Fruit fly (Drosophila melanogaster) whole organism, embryonic: ENCODE results near the gene CG4461.

Source experiments
- Bteb2 ChIP-seq: fragments of 200-800 bp; sonication (Bioruptor generic); optimal IDR thresholded peaks from 2 replicates; lab custom pipeline; 2016; ENCODE audit warnings: missing biosample characterization, missing genetic modification characterization
- CG10147 ChIP-seq: fragments of 200-800 bp; sonication (Bioruptor generic); optimal IDR thresholded peaks from 2 replicates; lab custom pipeline; 2019; ENCODE audit warnings: missing biosample characterization, mild to moderate bottlenecking, missing genetic modification characterization, moderate library complexity
- CG11093 ChIP-seq: fragments of 200-800 bp; sonication (Bioruptor generic); IDR thresholded peaks from 3 replicates; pipeline ENCODE4 v1.3.6; 2022; ENCODE audit warnings: missing biosample characterization, missing genetic modification characterization
- CG11456 ChIP-seq: fragments of 200-800 bp; sonication (Bioruptor generic); IDR thresholded peaks from 3 replicates; pipeline ENCODE4 v1.3.6; 2022; ENCODE audit warnings: missing biosample characterization, missing genetic modification characterization
- CG13287 ChIP-seq: fragments of 200-800 bp; sonication (Bioruptor generic); IDR thresholded peaks from 2 replicates; pipeline ENCODE4 v1.3.6; 2022; ENCODE audit warnings: missing biosample characterization, missing genetic modification characterization; ENCODE audit not compliant: partially characterized antibody
- CG13424 ChIP-seq: fragments of 200-800 bp; sonication (Bioruptor generic); optimal IDR thresholded peaks from 2 replicates; lab custom pipeline; 2019; ENCODE audit warnings: missing biosample characterization, mild to moderate bottlenecking, missing genetic modification characterization, moderate library complexity
- CG14050 ChIP-seq: fragments of 200-800 bp; sonication (Bioruptor generic); IDR thresholded peaks from 3 replicates; pipeline ENCODE4 v1.3.6; 2022; ENCODE audit warnings: missing biosample characterization, missing genetic modification characterization
- CG15514 ChIP-seq: fragments of 200-800 bp; sonication (Bioruptor generic); optimal IDR thresholded peaks from 3 replicates; lab custom pipeline; 2017; ENCODE audit warnings: missing biosample characterization, missing genetic modification characterization, mild to moderate bottlenecking, moderate library complexity, missing genetic modification reagents
- CG16863 ChIP-seq: fragments of 200-800 bp; sonication (Bioruptor generic); optimal IDR thresholded peaks from 3 replicates; lab custom pipeline; 2016; ENCODE audit warnings: missing biosample characterization, missing genetic modification characterization
- CG17829 ChIP-seq: fragments of 200-800 bp; optimal IDR thresholded peaks from 2 replicates; lab custom pipeline; 2019; ENCODE audit warnings: missing biosample characterization, mild to moderate bottlenecking, missing genetic modification characterization, moderate library complexity
- CG17912 ChIP-seq: fragments of 200-800 bp; sonication (Bioruptor generic); optimal IDR thresholded peaks from 2 replicates; lab custom pipeline; 2018; ENCODE audit warnings: missing biosample characterization, mild to moderate bottlenecking, missing genetic modification characterization
- CG1832 ChIP-seq: fragments of 200-800 bp; sonication (Bioruptor generic); optimal IDR thresholded peaks from 2 replicates; lab custom pipeline; 2017; ENCODE audit warnings: missing biosample characterization, mild to moderate bottlenecking, missing genetic modification characterization, inconsistent platforms
- CG2712 ChIP-seq: fragments of 200-800 bp; optimal IDR thresholded peaks from 3 replicates; lab custom pipeline; 2019; ENCODE audit warnings: missing biosample characterization, mild to moderate bottlenecking, missing genetic modification characterization, moderate library complexity
- CG3163 ChIP-seq: fragments of 200-800 bp; sonication (Bioruptor generic); optimal IDR thresholded peaks from 3 replicates; lab custom pipeline; 2016; ENCODE audit warnings: missing biosample characterization, missing genetic modification characterization
- CG33213 ChIP-seq: fragments of 200-800 bp; sonication (Bioruptor generic); optimal IDR thresholded peaks from 3 replicates; lab custom pipeline; 2016; ENCODE audit warnings: missing biosample characterization, missing genetic modification characterization
- CG3838 ChIP-seq: fragments of 200-800 bp; sonication (Bioruptor generic); optimal IDR thresholded peaks from 3 replicates; lab custom pipeline; 2016; ENCODE audit warnings: missing biosample characterization, missing genetic modification characterization
- CG3847 ChIP-seq: fragments of 200-800 bp; sonication (Bioruptor generic); IDR thresholded peaks from 2 replicates; pipeline ENCODE4 v1.3.6; 2022; ENCODE audit warnings: missing biosample characterization, missing genetic modification characterization
- CG4360 ChIP-seq: fragments of 200-800 bp; sonication (Bioruptor generic); IDR thresholded peaks from 2 replicates; pipeline ENCODE4 v1.3.6; 2022; ENCODE audit warnings: missing biosample characterization, missing genetic modification characterization
- CG4730 ChIP-seq: fragments of 200-800 bp; sonication (Bioruptor generic); IDR thresholded peaks from 2 replicates; pipeline ENCODE4 v1.3.6; 2022; ENCODE audit warnings: missing biosample characterization, missing genetic modification characterization
- CG7963 ChIP-seq: fragments of 200-800 bp; sonication (Bioruptor generic); IDR thresholded peaks from 3 replicates; pipeline ENCODE4 v1.3.6; 2022; ENCODE audit warnings: missing biosample characterization, missing genetic modification characterization; ENCODE audit not compliant: partially characterized antibody
- CoRest ChIP-seq: fragments of 200-800 bp; sonication (Bioruptor generic); optimal IDR thresholded peaks from 3 replicates; lab custom pipeline; 2018; ENCODE audit warnings: missing biosample characterization, mild to moderate bottlenecking, missing genetic modification characterization, moderate library complexity
- Dip3 ChIP-seq: fragments of 200-800 bp; sonication (Bioruptor generic); optimal IDR thresholded peaks from 3 replicates; lab custom pipeline; 2016; ENCODE audit warnings: missing biosample characterization, missing genetic modification characterization
- Eip74EF ChIP-seq, 2 experiments: fragments of 200-800 bp in 1 of 2; fragments of >200 bp in 1 of 2; sonication (Bioruptor generic) in 1 of 2; optimal IDR thresholded peaks; 2 replicates each; lab custom pipeline; 2017 to 2019; ENCODE audit warnings: missing biosample characterization in 2 of 2, missing genetic modification characterization in 2 of 2, mild to moderate bottlenecking in 1 of 2, moderate library complexity in 1 of 2
- Fer1 ChIP-seq: fragments of 200-800 bp; sonication (Bioruptor generic); optimal IDR thresholded peaks from 2 replicates; lab custom pipeline; 2017; ENCODE audit warnings: missing biosample characterization, mild to moderate bottlenecking, missing genetic modification characterization
- Fer2 ChIP-seq: fragments of 200-800 bp; sonication (Bioruptor generic); optimal IDR thresholded peaks from 2 replicates; lab custom pipeline; 2018; ENCODE audit warnings: missing biosample characterization, mild to moderate bottlenecking, missing genetic modification characterization, moderate library complexity
- GATAe ChIP-seq: fragments of 200-800 bp; sonication (Bioruptor generic); conservative IDR thresholded peaks from 2 replicates; pipeline ENCODE4 v1.3.6; 2022; ENCODE audit warnings: missing biosample characterization, missing genetic modification characterization
- Med ChIP-seq: fragments of 200-800 bp; sonication (Bioruptor generic); peaks from one replicate; lab custom pipeline; 2016; ENCODE audit warnings: missing biosample characterization, missing genetic modification characterization, mild to moderate bottlenecking, inconsistent platforms, moderate library complexity
- Nf-YB ChIP-seq: fragments of 200-800 bp; sonication (Bioruptor generic); optimal IDR thresholded peaks from 3 replicates; lab custom pipeline; 2019; ENCODE audit warnings: missing biosample characterization, mild to moderate bottlenecking, missing genetic modification characterization, moderate library complexity
- Oli ChIP-seq: fragments of 200-800 bp; sonication (Bioruptor generic); optimal IDR thresholded peaks from 2 replicates; lab custom pipeline; 2018; ENCODE audit warnings: missing biosample characterization, mild to moderate bottlenecking, missing genetic modification characterization, moderate library complexity
- Sin3A ChIP-seq: fragments of >200 bp; optimal IDR thresholded peaks from 2 replicates; lab custom pipeline; 2018
- Sox100B ChIP-seq: fragments of 200-800 bp; sonication (Bioruptor generic); optimal IDR thresholded peaks from 3 replicates; lab custom pipeline; 2018; ENCODE audit warnings: missing biosample characterization, mild to moderate bottlenecking, missing genetic modification characterization
- Trl ChIP-seq, 3 experiments: fragments of >200 bp in 2 of 3; fragments of 200-800 bp in 1 of 3; sonication (Bioruptor generic) in 1 of 3; optimal IDR thresholded peaks; 2 replicates in 1 of 3; 3 replicates in 2 of 3; lab custom pipeline; 2016 to 2017; ENCODE audit warnings: missing biosample characterization in 1 of 3, missing genetic modification characterization in 1 of 3
- Vsx1 ChIP-seq: fragments of 200-800 bp; sonication (Bioruptor generic); optimal IDR thresholded peaks from 2 replicates; lab custom pipeline; 2017; ENCODE audit warnings: missing biosample characterization, mild to moderate bottlenecking, missing genetic modification characterization, missing genetic modification reagents
- ara ChIP-seq: fragments of 200-800 bp; sonication (Bioruptor generic); IDR thresholded peaks from 2 replicates; pipeline ENCODE4 v1.3.6; 2022; ENCODE audit warnings: missing biosample characterization, missing genetic modification characterization
- ash1 ChIP-seq: fragments of 200-800 bp; sonication (Bioruptor generic); optimal IDR thresholded peaks from 2 replicates; lab custom pipeline; 2018; ENCODE audit warnings: missing biosample characterization, mild to moderate bottlenecking, missing genetic modification characterization
- ato ChIP-seq: fragments of 200-800 bp; sonication (Bioruptor generic); IDR thresholded peaks from 2 replicates; pipeline ENCODE4 v1.3.6; 2022; ENCODE audit warnings: missing biosample characterization, missing genetic modification characterization; ENCODE audit not compliant: partially characterized antibody
- cg ChIP-seq: fragments of 200-800 bp; sonication (Bioruptor generic); optimal IDR thresholded peaks from 3 replicates; lab custom pipeline; 2019; ENCODE audit warnings: missing biosample characterization, mild to moderate bottlenecking, missing genetic modification characterization, moderate library complexity
- chif ChIP-seq, 2 experiments: fragments of 200-800 bp; sonication (Bioruptor generic); optimal IDR thresholded peaks; 3 replicates each; lab custom pipeline; 2016; ENCODE audit warnings: missing biosample characterization in 2 of 2, missing genetic modification characterization in 2 of 2
- dm ChIP-seq: fragments of 200-800 bp; sonication (Bioruptor generic); optimal IDR thresholded peaks from 3 replicates; lab custom pipeline; 2016; ENCODE audit warnings: missing biosample characterization, missing genetic modification characterization
- exex ChIP-seq: fragments of 200-800 bp; sonication (Bioruptor generic); optimal IDR thresholded peaks from 4 replicates; lab custom pipeline; 2018; ENCODE audit warnings: missing biosample characterization, mild to moderate bottlenecking, missing genetic modification characterization, moderate library complexity
- kay ChIP-seq: fragments of 200-800 bp; sonication (Bioruptor generic); optimal IDR thresholded peaks from 2 replicates; lab custom pipeline; 2016; ENCODE audit warnings: missing biosample characterization, missing genetic modification characterization
- knrl ChIP-seq: fragments of 200-800 bp; sonication (Bioruptor generic); IDR thresholded peaks from 3 replicates; pipeline ENCODE4 v1.3.6; 2022; ENCODE audit warnings: missing biosample characterization, missing genetic modification characterization; ENCODE audit not compliant: partially characterized antibody
- onecut ChIP-seq: fragments of 200-800 bp; sonication (Bioruptor generic); IDR thresholded peaks from 2 replicates; pipeline ENCODE4 v1.3.6; 2022; ENCODE audit warnings: missing biosample characterization, missing genetic modification characterization
- pb ChIP-seq: fragments of 200-800 bp; sonication (Bioruptor generic); optimal IDR thresholded peaks from 3 replicates; lab custom pipeline; 2016; ENCODE audit warnings: missing biosample characterization, missing genetic modification characterization
- sd ChIP-seq: fragments of 200-800 bp; sonication (Bioruptor generic); optimal IDR thresholded peaks from 3 replicates; lab custom pipeline; 2018; ENCODE audit warnings: missing biosample characterization, mild to moderate bottlenecking, missing genetic modification characterization, moderate library complexity
- sens ChIP-seq: fragments of 200-800 bp; sonication (Bioruptor generic); peaks from one replicate; lab custom pipeline; 2016; ENCODE audit warnings: missing biosample characterization, missing genetic modification characterization
- sr ChIP-seq: fragments of 200-800 bp; sonication (Bioruptor generic); IDR thresholded peaks from 3 replicates; pipeline ENCODE4 v1.3.6; 2022; ENCODE audit warnings: missing biosample characterization, missing genetic modification characterization
- stc ChIP-seq: fragments of 200-800 bp; sonication (Bioruptor generic); IDR thresholded peaks from 2 replicates; pipeline ENCODE4 v1.3.6; 2022; ENCODE audit warnings: missing biosample characterization, missing genetic modification characterization
- tio ChIP-seq: fragments of 200-800 bp; sonication (Bioruptor generic); optimal IDR thresholded peaks from 2 replicates; lab custom pipeline; 2017; ENCODE audit warnings: missing biosample characterization, missing genetic modification characterization, inconsistent platforms
- unc-4 ChIP-seq: fragments of 200-800 bp; sonication (Bioruptor generic); IDR thresholded peaks from 2 replicates; pipeline ENCODE4 v1.3.6; 2022; ENCODE audit warnings: missing biosample characterization, missing genetic modification characterization; ENCODE audit not compliant: partially characterized antibody

Gene CG4461

DNA sequence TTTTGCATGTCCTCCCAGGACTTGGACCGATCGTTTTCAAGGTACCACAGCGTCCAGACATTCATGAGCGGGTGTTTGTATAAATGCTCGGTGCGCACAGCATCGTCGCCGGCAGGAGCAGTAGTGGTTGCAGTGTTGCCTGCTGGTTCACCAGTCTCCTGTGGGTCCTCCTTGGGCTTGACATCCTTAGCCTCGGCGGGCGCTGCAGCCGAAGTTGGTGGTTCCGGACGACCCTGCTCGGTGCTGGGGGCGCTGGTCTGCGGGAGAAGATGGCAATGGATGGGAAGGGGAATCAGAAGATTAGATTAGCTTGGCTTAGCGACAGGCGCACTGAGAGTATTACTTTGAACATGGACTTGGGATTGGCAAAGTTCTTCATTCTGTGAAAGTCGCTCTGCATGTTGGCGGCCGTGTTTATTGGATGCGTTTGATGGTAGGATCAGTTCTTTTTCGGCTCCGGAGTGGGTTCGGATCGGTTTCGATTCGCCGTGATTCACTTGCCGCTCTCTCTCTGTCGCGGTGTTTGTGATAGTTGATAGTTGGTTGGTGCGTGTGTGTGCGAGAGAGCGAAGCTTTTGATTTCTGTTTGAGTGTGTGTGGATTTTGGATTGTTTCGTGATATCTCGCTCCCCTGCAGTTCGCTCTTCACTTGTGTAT lies 25.6 kb downstream of the CG4461 start:
- 0 out of 3 replicates have a peak, but pooled peaks have one; percentile 17 for TF ChIP-seq sr (GFP tag; lab: Robert Waterston, UW)
- peak; percentile 3 for TF ChIP-seq CG1832 (GFP tag; lab: Kevin White, UChicago)
- TF ChIP-seq CG17829 (tag; lab: Kevin White, UChicago): no peak
- no peak for TF ChIP-seq dm
- TF ChIP-seq kay (GFP tag; lab: Kevin White, UChicago): peak; percentile 26
- no peak for TF ChIP-seq Sin3A
- no peak for TF ChIP-seq Oli (tag; lab: Kevin White, UChicago)
- no peak for TF ChIP-seq CG4730 (GFP tag; lab: Robert Waterston, UW)
- TF ChIP-seq CG33213: no peak
- no peak for TF ChIP-seq chif (GFP tag; optimal IDR thresholded peaks at IDR 0.05; lab: Kevin White, UChicago)
- TF ChIP-seq CG13424 (tag; lab: Kevin White, UChicago): no peak
- TF ChIP-seq Sox100B (GFP tag; lab: Kevin White, UChicago): no peak
- no peak for TF ChIP-seq Bteb2 (GFP tag; lab: Kevin White, UChicago)
- no peak for TF ChIP-seq sd (tag; lab: Kevin White, UChicago)
- no peak for TF ChIP-seq exex (tag; lab: Kevin White, UChicago)
- no peak for TF ChIP-seq Fer2
- TF ChIP-seq CG10147: no peak
- no peak for TF ChIP-seq Nf-YB (GFP tag; lab: Kevin White, UChicago)
- no peak for TF ChIP-seq pb (GFP tag; lab: Kevin White, UChicago)
- no peak for TF ChIP-seq CG11456
- no peak for TF ChIP-seq CG3163 (GFP tag; lab: Kevin White, UChicago)
- no peak; the same call in 2 of the 3 replicates for TF ChIP-seq CG7963
- peak; percentile 71 for TF ChIP-seq Med (GFP tag; lab: Kevin White, UChicago)
- TF ChIP-seq CG16863 (GFP tag; lab: Kevin White, UChicago): no peak
- no peak for TF ChIP-seq ato (GFP tag; lab: Robert Waterston, UW)
- no peak for TF ChIP-seq CoRest (tag; lab: Kevin White, UChicago)
- no peak for TF ChIP-seq Fer1 (GFP tag; lab: Kevin White, UChicago)
- TF ChIP-seq sens (GFP tag; lab: Kevin White, UChicago): peak; percentile 71
- no peak for TF ChIP-seq stc (GFP tag; lab: Robert Waterston, UW)
- TF ChIP-seq CG3847: no peak
- no peak for TF ChIP-seq Dip3 (GFP tag; lab: Kevin White, UChicago)
- TF ChIP-seq tio (GFP tag; lab: Kevin White, UChicago): no peak
- no peak for TF ChIP-seq Vsx1 (GFP tag; lab: Kevin White, UChicago)
- no peak for TF ChIP-seq CG11093 (GFP tag; lab: Robert Waterston, UW)
- TF ChIP-seq GATAe: no peak
- peak; percentile 55 to 74 for TF ChIP-seq Trl (optimal IDR thresholded peaks at IDR 0.05; lab: Kevin White, UChicago)
- no peak for TF ChIP-seq Trl (GFP tag; optimal IDR thresholded peaks at IDR 0.05; lab: Kevin White, UChicago)
- TF ChIP-seq CG14050 (GFP tag; lab: Robert Waterston, UW): peak; percentile 74; the same call in 2 of the 3 replicates
- no peak for TF ChIP-seq CG17912
- TF ChIP-seq CG15514 (GFP tag; lab: Kevin White, UChicago): peak; percentile 60
- no peak for TF ChIP-seq ara (GFP tag; lab: Robert Waterston, UW)
- no peak for TF ChIP-seq ash1 (GFP tag; lab: Kevin White, UChicago)
- TF ChIP-seq CG2712: no peak
- no peak for TF ChIP-seq CG4360 (GFP tag; lab: Robert Waterston, UW)
- TF ChIP-seq cg: peak; percentile 84
- no peak for TF ChIP-seq CG3838 (GFP tag; lab: Kevin White, UChicago)
- no peak for TF ChIP-seq knrl
- no peak for TF ChIP-seq onecut (GFP tag; lab: Robert Waterston, UW)
- no peak for TF ChIP-seq Eip74EF (GFP tag; optimal IDR thresholded peaks at IDR 0.05; lab: Kevin White, UChicago)
- TF ChIP-seq unc-4: no peak
- TF ChIP-seq CG13287 (GFP tag; lab: Robert Waterston, UW): no peak
